Worm (Caenorhabditis elegans) whole organism, L2 larva: ENCODE measurements around the gene snb-6.

Source experiments
- C34F6.9 ChIP-seq: fragments of 150-350 bp; optimal IDR thresholded peaks from 2 replicates; lab custom pipeline; 2014; ENCODE audit warnings: missing biosample characterization, missing genetic modification characterization
- F13H6.1 ChIP-seq: sonication (generic microtip); optimal IDR thresholded peaks from 2 replicates; lab custom pipeline; 2016; ENCODE audit warnings: missing genetic modification characterization, missing compliant biosample characterization
- R02D3.7 ChIP-seq: fragments of 150-350 bp; optimal IDR thresholded peaks from 2 replicates; lab custom pipeline; 2014; ENCODE audit warnings: missing biosample characterization, missing genetic modification characterization
- Y55F3AM.14 ChIP-seq: fragments of 200-800 bp; sonication (Bioruptor generic); optimal IDR thresholded peaks from 2 replicates; lab custom pipeline; 2018; ENCODE audit warnings: mild to moderate bottlenecking, missing genetic modification characterization, missing compliant biosample characterization
- ZK546.5 ChIP-seq: sonication (generic microtip); optimal IDR thresholded peaks from 2 replicates; lab custom pipeline; 2017; ENCODE audit warnings: missing biosample characterization, missing genetic modification characterization
- alr-1 ChIP-seq: fragments of 150-350 bp; optimal IDR thresholded peaks from 2 replicates; lab custom pipeline; 2014; ENCODE audit warnings: missing biosample characterization, missing genetic modification characterization
- aly-2 ChIP-seq: fragments of 150-350 bp; optimal IDR thresholded peaks from 2 replicates; lab custom pipeline; 2014; ENCODE audit warnings: missing biosample characterization, missing genetic modification characterization
- ama-1 ChIP-seq: fragments of 150-350 bp; optimal IDR thresholded peaks from 2 replicates; lab custom pipeline; 2018; ENCODE audit warnings: inconsistent platforms
- blmp-1 ChIP-seq: sonication (generic microtip); optimal IDR thresholded peaks from 2 replicates; lab custom pipeline; 2017; ENCODE audit warnings: missing genetic modification characterization, mild to moderate bottlenecking, missing compliant biosample characterization, antibody characterized with exemption, moderate library complexity; ENCODE audit not compliant: insufficient read depth
- ceh-16 ChIP-seq: fragments of 150-350 bp; optimal IDR thresholded peaks from 2 replicates; lab custom pipeline; 2014; ENCODE audit warnings: missing biosample characterization, missing genetic modification characterization
- ceh-82 ChIP-seq: fragments of 150-350 bp; optimal IDR thresholded peaks from 2 replicates; lab custom pipeline; 2014; ENCODE audit warnings: missing biosample characterization, missing genetic modification characterization
- crh-2 ChIP-seq: sonication (generic microtip); optimal IDR thresholded peaks from 2 replicates; lab custom pipeline; 2017; ENCODE audit warnings: missing biosample characterization, missing genetic modification characterization
- egl-27 ChIP-seq: sonication (generic microtip); optimal IDR thresholded peaks from 3 replicates; lab custom pipeline; 2017; ENCODE audit warnings: missing biosample characterization, missing genetic modification reagents, missing genetic modification characterization
- elt-1 ChIP-seq: fragments of 150-350 bp; optimal IDR thresholded peaks from 2 replicates; lab custom pipeline; 2014; ENCODE audit warnings: missing biosample characterization, missing genetic modification characterization
- fos-1 ChIP-seq: fragments of 150-350 bp; optimal IDR thresholded peaks from 2 replicates; lab custom pipeline; 2014; ENCODE audit warnings: missing biosample characterization, missing genetic modification characterization
- gmeb-1 ChIP-seq: fragments of 150-350 bp; optimal IDR thresholded peaks from 2 replicates; lab custom pipeline; 2014; ENCODE audit warnings: missing biosample characterization, missing genetic modification characterization
- lin-11 ChIP-seq: fragments of 150-350 bp; sonication (generic microtip); optimal IDR thresholded peaks from 2 replicates; lab custom pipeline; 2014; ENCODE audit warnings: missing biosample characterization, missing genetic modification characterization, inconsistent platforms, mixed read lengths
- lin-13 ChIP-seq: fragments of 150-350 bp; optimal IDR thresholded peaks from 2 replicates; lab custom pipeline; 2014; ENCODE audit warnings: missing biosample characterization, missing genetic modification reagents, missing genetic modification characterization
- lsy-2 ChIP-seq, 2 experiments: fragments of 150-350 bp in 1 of 2; sonication (generic microtip) in 1 of 2; optimal IDR thresholded peaks; 2 replicates each; lab custom pipeline; 2014 to 2017; ENCODE audit warnings: missing biosample characterization in 2 of 2, missing genetic modification characterization in 2 of 2
- mab-5 ChIP-seq: fragments of 150-350 bp; optimal IDR thresholded peaks from 2 replicates; lab custom pipeline; 2014; ENCODE audit warnings: missing biosample characterization, missing genetic modification characterization
- mbf-1 ChIP-seq: sonication (generic microtip); optimal IDR thresholded peaks from 2 replicates; lab custom pipeline; 2017; ENCODE audit warnings: missing biosample characterization, missing genetic modification characterization
- mdl-1 ChIP-seq, 2 experiments: fragments of 150-350 bp in 1 of 2; sonication (generic microtip) in 1 of 2; optimal IDR thresholded peaks; 2 replicates each; lab custom pipeline; 2017; ENCODE audit warnings: missing biosample characterization in 2 of 2, missing genetic modification characterization in 2 of 2
- nhr-10 ChIP-seq: sonication (generic microtip); optimal IDR thresholded peaks from 2 replicates; lab custom pipeline; 2017; ENCODE audit warnings: missing biosample characterization, missing genetic modification characterization
- nhr-11 ChIP-seq: fragments of 150-350 bp; optimal IDR thresholded peaks from 2 replicates; lab custom pipeline; 2014; ENCODE audit warnings: missing biosample characterization, missing genetic modification characterization
- nhr-12 ChIP-seq: fragments of 150-350 bp; optimal IDR thresholded peaks from 2 replicates; lab custom pipeline; 2014; ENCODE audit warnings: missing biosample characterization, missing genetic modification characterization
- nhr-129 ChIP-seq: fragments of 150-350 bp; optimal IDR thresholded peaks from 2 replicates; lab custom pipeline; 2014; ENCODE audit warnings: missing biosample characterization, missing genetic modification characterization
- nhr-21 ChIP-seq: fragments of 150-350 bp; optimal IDR thresholded peaks from 2 replicates; lab custom pipeline; 2014; ENCODE audit warnings: missing biosample characterization, missing genetic modification characterization
- nhr-23 ChIP-seq: fragments of 150-350 bp; optimal IDR thresholded peaks from 2 replicates; lab custom pipeline; 2014; ENCODE audit warnings: missing biosample characterization, missing genetic modification reagents, missing genetic modification characterization
- nhr-25 ChIP-seq: fragments of 150-350 bp; sonication (generic microtip); optimal IDR thresholded peaks from 3 replicates; lab custom pipeline; 2014; ENCODE audit warnings: missing biosample characterization, missing genetic modification characterization
- nhr-6 ChIP-seq: fragments of 150-350 bp; optimal IDR thresholded peaks from 2 replicates; lab custom pipeline; 2014; ENCODE audit warnings: missing biosample characterization, missing genetic modification characterization
- nhr-77 ChIP-seq: fragments of 150-350 bp; optimal IDR thresholded peaks from 2 replicates; lab custom pipeline; 2014; ENCODE audit warnings: missing biosample characterization, missing genetic modification characterization
- peb-1 ChIP-seq: fragments of 150-350 bp; optimal IDR thresholded peaks from 2 replicates; lab custom pipeline; 2014; ENCODE audit warnings: missing biosample characterization, missing genetic modification characterization
- sem-4 ChIP-seq: fragments of 150-350 bp; optimal IDR thresholded peaks from 2 replicates; lab custom pipeline; 2014; ENCODE audit warnings: missing biosample characterization, missing genetic modification reagents, missing genetic modification characterization
- skn-1 ChIP-seq: sonication (generic microtip); optimal IDR thresholded peaks from 2 replicates; lab custom pipeline; 2017; ENCODE audit warnings: missing biosample characterization, missing genetic modification characterization
- sma-3 ChIP-seq: sonication (generic microtip); optimal IDR thresholded peaks from 2 replicates; lab custom pipeline; 2016; ENCODE audit warnings: missing genetic modification reagents, missing genetic modification characterization, missing compliant biosample characterization
- sma-9 ChIP-seq, 2 experiments: fragments of 150-350 bp in 1 of 2; sonication (generic microtip) in 1 of 2; optimal IDR thresholded peaks; 2 replicates each; lab custom pipeline; 2014 to 2016; ENCODE audit warnings: missing genetic modification characterization in 2 of 2, mild to moderate bottlenecking in 1 of 2, missing biosample characterization in 1 of 2, missing compliant biosample characterization in 1 of 2, missing genetic modification reagents in 1 of 2, moderate library complexity in 1 of 2
- snpc-4 ChIP-seq: fragments of 150-350 bp; optimal IDR thresholded peaks from 2 replicates; lab custom pipeline; 2014; ENCODE audit warnings: missing biosample characterization, missing genetic modification characterization
- unc-39 ChIP-seq: fragments of 150-350 bp; optimal IDR thresholded peaks from 2 replicates; lab custom pipeline; 2014; ENCODE audit warnings: missing biosample characterization, missing genetic modification characterization
- unc-55 ChIP-seq: fragments of 150-350 bp; sonication (generic microtip); optimal IDR thresholded peaks from 3 replicates; lab custom pipeline; 2014; ENCODE audit warnings: missing biosample characterization, missing genetic modification reagents, missing genetic modification characterization
- unc-62 ChIP-seq: fragments of 150-350 bp; optimal IDR thresholded peaks from 2 replicates; lab custom pipeline; 2014; ENCODE audit warnings: missing biosample characterization, missing genetic modification reagents, missing genetic modification characterization
- ztf-11 ChIP-seq: sonication (generic microtip); optimal IDR thresholded peaks from 2 replicates; lab custom pipeline; 2017; ENCODE audit warnings: missing biosample characterization, missing genetic modification characterization
- ztf-4 ChIP-seq: fragments of 150-350 bp; optimal IDR thresholded peaks from 2 replicates; lab custom pipeline; 2014; ENCODE audit warnings: missing biosample characterization, missing genetic modification characterization

snb-6 gene

DNA sequence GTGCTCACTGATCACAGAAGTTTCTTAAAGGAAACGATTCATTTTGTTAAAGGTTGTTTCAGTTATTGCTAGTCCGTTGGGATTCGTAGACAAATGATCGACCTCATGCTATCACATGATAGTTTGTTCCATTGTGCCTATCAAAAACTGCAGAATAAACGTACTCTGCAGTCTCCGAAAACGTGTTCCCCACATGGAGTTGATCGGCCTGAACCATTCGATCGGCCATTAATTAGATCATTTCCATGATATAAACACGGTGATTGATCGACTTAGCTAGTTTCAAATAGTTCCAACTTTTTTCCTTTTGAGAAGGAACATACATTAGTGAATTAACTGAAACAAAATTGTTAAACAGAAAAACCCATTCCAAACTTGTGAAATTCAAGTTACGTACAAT, 36.8 kb downstream of the snb-6 start:
- TF ChIP-seq unc-62 (GFP tag; lab: Kevin White, UChicago) (no peak), nhr-11 (tag; lab: Kevin White, UChicago) (no peak), mdl-1 (tag; optimal IDR thresholded peaks at IDR 0.05; lab: Kevin White, UChicago) (peak in 1 of 2 experiments; percentile 45), nhr-10 (no peak), ama-1 (lab: Kevin White, UChicago) (no peak), unc-55 (no peak), aly-2 (no peak), ceh-82 (tag; lab: Kevin White, UChicago) (no peak), nhr-12 (no peak), fos-1 (no peak), lsy-2 (tag; optimal IDR thresholded peaks at IDR 0.05; lab: Kevin White, UChicago) (peak in 1 of 2 experiments; percentile 10), skn-1 (tag; lab: Kevin White, UChicago) (no peak), blmp-1 (tag; lab: Kevin White, UChicago) (peak; percentile 53), gmeb-1 (tag; lab: Kevin White, UChicago) (no peak), ceh-16 (no peak), sem-4 (tag; lab: Kevin White, UChicago) (no peak), lin-11 (tag; lab: Kevin White, UChicago) (no peak), nhr-23 (no peak), ztf-4 (tag; lab: Kevin White, UChicago) (no peak), nhr-25 (peak; percentile 59), sma-3 (GFP tag; lab: Kevin White, UChicago) (peak; percentile 69), nhr-77 (tag; lab: Kevin White, UChicago) (no peak), nhr-21 (tag; lab: Kevin White, UChicago) (peak; percentile 92), elt-1 (tag; lab: Kevin White, UChicago) (no peak), egl-27 (tag; lab: Kevin White, UChicago) (no peak), lin-13 (GFP tag; lab: Kevin White, UChicago) (no peak), ZK546.5 (tag; lab: Kevin White, UChicago) (no peak), crh-2 (tag; lab: Kevin White, UChicago) (peak; percentile 9), mab-5 (tag; lab: Kevin White, UChicago) (no peak), nhr-129 (no peak), unc-39 (tag; lab: Kevin White, UChicago) (no peak), snpc-4 (tag; lab: Kevin White, UChicago) (no peak), sma-9 (GFP tag; optimal IDR thresholded peaks at IDR 0.05; lab: Kevin White, UChicago) (peak; percentile 96), sma-9 (tag; optimal IDR thresholded peaks at IDR 0.05; lab: Kevin White, UChicago) (no peak), peb-1 (tag; lab: Kevin White, UChicago) (no peak), mbf-1 (tag; lab: Kevin White, UChicago) (no peak), alr-1 (tag; lab: Kevin White, UChicago) (no peak), nhr-6 (tag; lab: Kevin White, UChicago) (peak; percentile 45), F13H6.1 (tag; lab: Kevin White, UChicago) (no peak)

DNA sequence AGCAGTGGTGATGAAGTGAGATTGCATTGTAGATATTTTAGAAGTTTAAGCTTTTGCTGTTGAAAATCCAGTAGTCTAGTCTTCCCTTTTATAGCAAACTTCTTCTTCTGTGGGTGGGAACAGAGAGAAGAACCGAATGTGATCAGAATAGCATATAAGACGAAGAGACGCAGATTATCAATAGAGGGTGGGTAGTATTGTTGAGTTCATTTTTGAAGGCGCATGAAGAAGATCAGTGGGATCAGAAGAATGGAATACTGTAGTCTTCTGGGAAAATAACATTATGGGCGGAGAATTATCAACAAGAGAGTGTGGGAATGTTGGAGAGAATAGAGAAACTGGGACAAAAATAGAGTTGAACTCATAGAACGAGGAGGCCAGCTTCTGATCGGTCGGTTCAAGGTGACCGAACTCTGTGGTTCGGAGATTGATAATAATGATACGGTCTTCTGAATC, 38.3 kb downstream of the snb-6 start, which contains the start of gene F46C5.1:
Gene F46C5.1 (minus strand): TSS at position 51 of the 456 bp plus-strand sequence.
- TF ChIP-seq R02D3.7 (tag; lab: Kevin White, UChicago) (no peak), nhr-77 (tag; lab: Kevin White, UChicago) (no peak), Y55F3AM.14 (GFP tag; lab: Kevin White, UChicago) (no peak), ztf-11 (tag; lab: Kevin White, UChicago) (no peak), egl-27 (tag; lab: Kevin White, UChicago) (no peak), elt-1 (tag; lab: Kevin White, UChicago) (no peak), snpc-4 (tag; lab: Kevin White, UChicago) (no peak), nhr-21 (tag; lab: Kevin White, UChicago) (no peak), peb-1 (tag; lab: Kevin White, UChicago) (no peak), mbf-1 (tag; lab: Kevin White, UChicago) (no peak), nhr-25 (no peak), ZK546.5 (tag; lab: Kevin White, UChicago) (no peak), C34F6.9 (tag; lab: Kevin White, UChicago) (no peak), sma-9 (GFP tag; optimal IDR thresholded peaks at IDR 0.05; lab: Kevin White, UChicago) (no peak), sma-9 (tag; optimal IDR thresholded peaks at IDR 0.05; lab: Kevin White, UChicago) (no peak), unc-39 (tag; lab: Kevin White, UChicago) (no peak), sma-3 (GFP tag; lab: Kevin White, UChicago) (no peak)
